Fruit fly (Drosophila melanogaster): ENCODE results near the gene Mayo.

The Mayo gene

dm6 chr3R:31064653-31065322 lies 44.2 kb downstream of the Mayo start, which contains the start of gene Sox100B (continued):
- TF ChIP-seq CG12769 (tag; optimal IDR thresholded peaks at IDR 0.05) (no peak), CG15601 (tag; optimal IDR thresholded peaks at IDR 0.05) (peak; percentile 57), CG13296 (GFP tag; optimal IDR thresholded peaks at IDR 0.05) (no peak), CG30020 (tag; optimal IDR thresholded peaks at IDR 0.05) (no peak), Sry-β (GFP tag; optimal IDR thresholded peaks at IDR 0.05) (no peak), CG32767 (GFP tag; IDR thresholded peaks at IDR 0.05) (no peak), CG17385 (GFP tag; optimal IDR thresholded peaks at IDR 0.05) (peak; percentile 36), pita (GFP tag; optimal IDR thresholded peaks at IDR 0.05) (no peak), CG12391 (tag; optimal IDR thresholded peaks at IDR 0.05) (peak; percentile 81), unc-4 (GFP tag; IDR thresholded peaks at IDR 0.05; ENCODE audit: partially characterized antibody) (no peak), GATAe (GFP tag; conservative IDR thresholded peaks at IDR 0.05) (no peak), dan (GFP tag; IDR thresholded peaks at IDR 0.05) (peak; percentile 74), pb (GFP tag; optimal IDR thresholded peaks at IDR 0.05) (no peak), z (GFP tag; IDR thresholded peaks at IDR 0.05) (no peak), bsh (GFP tag; optimal IDR thresholded peaks at IDR 0.05) (peak in 1 of 2 experiments; percentile 84), cato (GFP tag; optimal IDR thresholded peaks at IDR 0.05; ENCODE audit: borderline replicate concordance) (peak; percentile 29), MESR4 (GFP tag; optimal IDR thresholded peaks at IDR 0.05) (no peak), CG8944 (GFP tag; optimal IDR thresholded peaks at IDR 0.05) (no peak), B-H1 (GFP tag; IDR thresholded peaks at IDR 0.05) (0 out of 3 replicates have a peak, but pooled peaks have one; percentile 38), CG17612 (GFP tag; IDR thresholded peaks at IDR 0.05) (no peak), abd-A (tag; optimal IDR thresholded peaks at IDR 0.05) (no peak), ap (GFP tag; IDR thresholded peaks at IDR 0.05) (peak; percentile 24; the same call in 1 of the 2 replicates), CG7271 (tag; optimal IDR thresholded peaks at IDR 0.05) (peak; percentile 49), cad (GFP tag; optimal IDR thresholded peaks at IDR 0.05) (no peak), H2.0 (GFP tag; IDR thresholded peaks at IDR 0.05) (peak; percentile 18; the same call in 1 of the 2 replicates), CG14441 (GFP tag; IDR thresholded peaks at IDR 0.05) (peak; percentile 61), CG17186 (GFP tag; optimal IDR thresholded peaks at IDR 0.05) (no peak), stc (GFP tag; IDR thresholded peaks at IDR 0.05) (0 out of 2 replicates have a peak, but pooled peaks have one; percentile 54), onecut (GFP tag; IDR thresholded peaks at IDR 0.05) (peak; percentile 43; the same call in 1 of the 2 replicates), CG30431 (GFP tag; optimal IDR thresholded peaks at IDR 0.05) (peak; percentile 43), CG7987 (GFP tag; optimal IDR thresholded peaks at IDR 0.05) (no peak), sqz (GFP tag; optimal IDR thresholded peaks at IDR 0.05) (peak; percentile 12), CG6175 (GFP tag; IDR thresholded peaks at IDR 0.05) (no peak), CG31388 (GFP tag; optimal IDR thresholded peaks at IDR 0.05) (peak; percentile 5), lab (GFP tag; optimal IDR thresholded peaks at IDR 0.05) (peak; percentile 15), zen2 (GFP tag; IDR thresholded peaks at IDR 0.05; ENCODE audit: partially characterized antibody) (no peak), fu2 (GFP tag; optimal IDR thresholded peaks at IDR 0.05) (no peak), HmgD (GFP tag; optimal IDR thresholded peaks at IDR 0.05) (no peak), CG3407 (GFP tag; optimal IDR thresholded peaks at IDR 0.05) (peak; percentile 41), CG10979 (tag; optimal IDR thresholded peaks at IDR 0.05) (peak; percentile 87), D (optimal IDR thresholded peaks at IDR 0.05) (no peak), D (GFP tag; optimal IDR thresholded peaks at IDR 0.05) (peak; percentile 72), lbe (GFP tag; optimal IDR thresholded peaks at IDR 0.05) (no peak), fd102C (GFP tag; optimal IDR thresholded peaks at IDR 0.05) (peak; percentile 40), gsb (GFP tag; IDR thresholded peaks at IDR 0.05) (no peak), CG12236 (GFP tag; optimal IDR thresholded peaks at IDR 0.05) (no peak), esg (GFP tag; conservative IDR thresholded peaks at IDR 0.05) (peak; percentile 41), chinmo (GFP tag; IDR thresholded peaks at IDR 0.05; ENCODE audit: partially characterized antibody) (no peak), p53 (GFP tag; optimal IDR thresholded peaks at IDR 0.05) (no peak), zf30C (GFP tag; optimal IDR thresholded peaks at IDR 0.05) (no peak)

All from whole organism, embryonic.